Worm (Caenorhabditis elegans): ENCODE data around the gene Y69A2AR.1.
"Not testable (repeated sequence)": the region's sequence is repeated elsewhere in the genome, so short reads cannot be mapped to it uniquely, and the experiment has no call there.

Gene Y69A2AR.1

DNA sequence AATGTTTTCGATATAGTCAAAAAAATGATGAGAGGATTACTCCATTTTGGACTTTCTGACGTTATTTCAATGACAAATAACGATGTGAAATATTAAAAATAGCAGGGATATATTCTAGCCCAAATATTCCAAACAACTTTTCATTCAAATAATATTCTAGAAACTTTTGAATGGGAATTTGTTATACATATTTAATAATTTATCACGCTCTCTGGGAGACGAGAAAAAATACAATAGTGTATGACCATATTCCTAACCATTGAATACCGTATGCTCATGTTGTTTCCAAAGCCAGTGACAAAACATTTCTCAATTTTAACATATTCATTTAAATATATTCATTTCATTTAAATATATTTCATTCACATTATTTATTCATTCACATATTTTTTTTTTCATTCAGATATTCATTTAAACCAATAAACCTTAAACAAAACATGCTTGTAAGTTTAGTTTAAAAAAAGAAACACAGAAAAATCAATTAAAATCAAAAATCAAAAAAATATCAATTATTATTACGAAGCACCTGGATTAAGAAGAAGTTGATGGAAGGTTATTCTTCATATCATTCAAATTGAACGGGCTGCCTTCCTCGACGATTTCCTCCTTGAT is 42.8 kb downstream of the Y69A2AR.1 start:
- no peak for TF ChIP-seq snpc-4 (tag; optimal IDR thresholded peaks at IDR 0.05)
- peak; percentile 55 for TF ChIP-seq elt-2 (tag; optimal IDR thresholded peaks at IDR 0.05)
- no peak for TF ChIP-seq ztf-11 (tag; optimal IDR thresholded peaks at IDR 0.05)
- peak; percentile 52 for TF ChIP-seq fos-1 (tag; optimal IDR thresholded peaks at IDR 0.05)
- peak; percentile 39 for TF ChIP-seq pha-4 (tag; optimal IDR thresholded peaks at IDR 0.05)

DNA sequence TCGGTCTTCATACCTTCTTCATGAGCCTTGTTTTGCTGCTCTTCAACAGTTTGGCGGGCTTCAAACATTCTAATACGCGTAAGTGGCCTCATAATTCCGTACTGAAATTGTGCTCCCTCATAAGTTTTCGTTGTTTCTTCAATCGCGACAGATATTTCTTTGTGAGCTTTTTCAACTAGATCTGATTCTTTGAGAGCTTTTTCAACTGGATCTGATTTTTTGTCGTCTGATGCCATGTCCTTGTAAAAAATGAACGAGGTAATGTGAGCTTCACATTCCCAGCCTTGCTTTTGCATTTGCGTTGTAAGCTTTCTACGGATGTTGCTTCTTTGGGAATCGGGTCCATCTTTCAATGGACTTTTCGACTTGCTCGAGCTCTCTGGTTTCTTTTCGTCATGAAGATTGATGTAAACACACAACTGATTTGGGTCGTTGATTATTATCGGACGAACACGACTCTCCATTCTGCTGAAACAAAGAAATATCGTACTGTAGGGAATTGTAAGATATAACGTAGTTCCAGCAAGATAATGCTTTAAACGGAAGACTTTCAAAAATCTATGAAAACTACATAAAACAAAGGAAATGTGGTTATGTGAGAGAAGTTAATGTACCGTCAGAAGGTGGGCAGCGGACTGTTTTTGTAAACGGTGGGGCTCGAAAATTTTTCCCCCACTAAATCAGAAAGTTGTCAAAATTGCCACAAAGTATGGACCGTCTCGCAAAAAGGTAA is 43.5 kb downstream of the Y69A2AR.1 start, which contains the start of gene Y94H6A.10:
Y94H6A.10 (minus strand) TSS at position 464 of the 733 bp plus-strand sequence.
- TF ChIP-seq egl-27 (tag; optimal IDR thresholded peaks at IDR 0.05) (no peak), ama-1 (optimal IDR thresholded peaks at IDR 0.05) (peak; percentile 79)

DNA sequence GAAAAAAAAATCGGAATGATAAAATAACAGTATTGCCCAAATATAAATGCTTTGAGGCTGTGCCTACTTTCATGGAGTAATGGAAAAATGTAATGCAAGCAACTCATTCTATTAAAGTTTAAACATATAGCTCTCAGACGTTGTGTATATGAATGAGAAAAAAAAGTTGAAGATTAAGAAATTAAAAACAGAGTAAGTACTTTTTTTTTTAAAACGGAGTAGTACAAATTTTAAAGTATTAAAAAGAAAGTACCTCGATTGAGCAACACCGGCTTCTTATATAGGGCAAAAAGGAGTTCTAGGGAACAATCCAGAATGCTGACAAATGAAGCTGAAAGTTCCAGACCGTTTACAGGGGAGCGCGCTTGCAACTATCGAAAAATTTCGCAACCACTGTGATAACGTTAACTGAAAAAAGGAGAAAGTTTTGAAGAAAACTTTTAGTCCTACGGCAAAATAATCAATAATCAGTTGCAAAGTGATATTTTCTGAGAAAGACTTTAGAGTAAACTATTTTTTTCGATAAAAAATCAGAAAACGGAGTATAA is 44.3 kb downstream of the Y69A2AR.1 start:
- TF ChIP-seq pqm-1 (tag; optimal IDR thresholded peaks at IDR 0.05) (peak; percentile 60), nfya-1 (tag; optimal IDR thresholded peaks at IDR 0.05; ENCODE audit: insufficient read depth) (peak; percentile 0), skn-1 (tag; optimal IDR thresholded peaks at IDR 0.05) (peak; percentile 34), fkh-10 (GFP tag; optimal IDR thresholded peaks at IDR 0.05) (no peak), nhr-67 (tag; optimal IDR thresholded peaks at IDR 0.05) (no peak), nhr-43 (tag; optimal IDR thresholded peaks at IDR 0.05; ENCODE audit: poor library complexity, severe bottlenecking) (no peak), lin-15B (tag; optimal IDR thresholded peaks at IDR 0.05) (peak; percentile 18), ZK546.5 (tag; optimal IDR thresholded peaks at IDR 0.05) (no peak), snpc-4 (tag; optimal IDR thresholded peaks at IDR 0.05) (no peak), egl-5 (tag; optimal IDR thresholded peaks at IDR 0.05) (no peak), lsy-12 (tag; optimal IDR thresholded peaks at IDR 0.05) (no peak), pha-4 (tag; optimal IDR thresholded peaks at IDR 0.05) (peak; percentile 31), elt-2 (tag; optimal IDR thresholded peaks at IDR 0.05) (peak; percentile 60), nhr-76 (tag; optimal IDR thresholded peaks at IDR 0.05) (no peak)

DNA sequence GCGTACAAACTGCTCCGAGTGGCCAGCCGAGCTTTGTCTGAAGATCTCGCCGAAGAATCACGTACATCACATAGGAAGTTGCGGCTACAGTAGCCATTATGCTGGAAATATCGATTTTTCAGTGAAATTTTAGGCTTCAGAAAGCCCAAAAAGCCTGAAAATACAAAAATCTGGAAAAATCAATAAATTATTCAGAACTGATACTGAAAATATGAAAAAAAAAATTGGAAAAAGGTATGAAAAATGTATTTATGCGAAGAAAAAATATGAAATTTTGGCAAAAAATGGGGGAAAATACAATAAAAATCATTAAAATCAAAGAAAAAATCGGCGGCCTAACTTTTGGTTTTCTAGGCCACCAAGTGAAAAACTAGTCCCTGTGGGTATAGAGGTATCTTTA is 46.1 kb downstream of the Y69A2AR.1 start, which contains the start of gene Y94H6A.12:
Y94H6A.12 (minus strand) TSS at position 101 of the 400 bp plus-strand sequence.
- no peak for TF ChIP-seq ceh-16 (tag; optimal IDR thresholded peaks at IDR 0.05)
- no peak for TF ChIP-seq fos-1 (tag; optimal IDR thresholded peaks at IDR 0.05)
- no peak for TF ChIP-seq nhr-237 (tag; optimal IDR thresholded peaks at IDR 0.05)
- TF ChIP-seq jun-1 (tag; optimal IDR thresholded peaks at IDR 0.05), result no peak
- TF ChIP-seq nhr-12 (tag; optimal IDR thresholded peaks at IDR 0.05), result no peak
- no peak for TF ChIP-seq ama-1 (optimal IDR thresholded peaks at IDR 0.05)
- TF ChIP-seq ztf-4 (tag; optimal IDR thresholded peaks at IDR 0.05), result no peak
- TF ChIP-seq ceh-28 (tag; optimal IDR thresholded peaks at IDR 0.05), result no peak
- no peak for TF ChIP-seq mml-1 (tag; optimal IDR thresholded peaks at IDR 0.05)
- TF ChIP-seq nhr-11 (tag; optimal IDR thresholded peaks at IDR 0.05), result no peak
- no peak for TF ChIP-seq snpc-4 (tag; optimal IDR thresholded peaks at IDR 0.05)
- no peak for TF ChIP-seq nhr-76 (tag; optimal IDR thresholded peaks at IDR 0.05)
- TF ChIP-seq nhr-77 (tag; optimal IDR thresholded peaks at IDR 0.05), result no peak
- no peak for TF ChIP-seq nhr-28 (tag; optimal IDR thresholded peaks at IDR 0.05)
- no peak for TF ChIP-seq lin-15B (tag; optimal IDR thresholded peaks at IDR 0.05)
- TF ChIP-seq nhr-25 (tag; optimal IDR thresholded peaks at IDR 0.05), result no peak
- TF ChIP-seq R02D3.7 (tag; optimal IDR thresholded peaks at IDR 0.05), result no peak

DNA sequence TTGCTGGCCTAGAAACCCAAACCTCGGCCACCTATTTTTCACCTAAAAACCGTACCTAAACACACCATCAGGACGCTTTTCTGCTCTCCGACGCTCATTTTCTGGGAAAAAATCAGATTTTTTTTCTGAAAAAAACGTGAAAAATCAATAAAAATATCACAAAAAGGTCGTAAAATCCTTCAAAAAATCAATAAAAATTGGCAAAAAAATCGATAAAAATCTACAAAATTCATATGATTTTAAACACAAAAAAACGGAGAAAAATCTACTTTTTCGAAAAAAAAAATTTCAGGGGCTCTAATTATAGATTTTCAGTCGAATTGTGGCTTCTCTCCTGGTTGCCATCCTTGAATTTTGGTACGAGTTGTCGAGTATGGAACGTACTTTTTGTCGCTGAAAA is 49.6 kb downstream of the Y69A2AR.1 start, which contains the start of gene Y94H6A.7:
Y94H6A.7 (minus strand) TSS at position 101 of the 400 bp plus-strand sequence.
- not testable (repeated sequence) for TF ChIP-seq unc-39 (tag; optimal IDR thresholded peaks at IDR 0.05); lin-15B (tag; optimal IDR thresholded peaks at IDR 0.05); nfya-1 (tag; optimal IDR thresholded peaks at IDR 0.05; ENCODE audit: insufficient read depth)
